Fruit fly (Drosophila melanogaster) whole organism, embryonic: ENCODE results near the gene CG17364.
A peak's percentile ranks its signal among the peaks of the same experiment; 100 is the strongest.

Source experiments
- ATbp ChIP-seq: fragments of 200-800 bp; sonication (Bioruptor generic); optimal IDR thresholded peaks from 2 replicates; lab custom pipeline; 2017; ENCODE audit warnings: missing biosample characterization, mild to moderate bottlenecking, missing genetic modification characterization, missing genetic modification reagents
- CG10654 ChIP-seq: fragments of 200-800 bp; sonication (Bioruptor generic); optimal IDR thresholded peaks from 2 replicates; lab custom pipeline; 2016; ENCODE audit warnings: missing biosample characterization, missing genetic modification characterization
- CG10959 ChIP-seq: fragments of 200-800 bp; sonication (Bioruptor generic); IDR thresholded peaks from 2 replicates; pipeline ENCODE4 v1.3.6; 2022; ENCODE audit warnings: missing biosample characterization, missing genetic modification characterization
- CG11456 ChIP-seq: fragments of 200-800 bp; sonication (Bioruptor generic); IDR thresholded peaks from 3 replicates; pipeline ENCODE4 v1.3.6; 2022; ENCODE audit warnings: missing biosample characterization, missing genetic modification characterization
- CG12155 ChIP-seq: fragments of 200-800 bp; sonication (Bioruptor generic); optimal IDR thresholded peaks from 3 replicates; lab custom pipeline; 2016; ENCODE audit warnings: missing biosample characterization, missing genetic modification characterization
- CG13424 ChIP-seq: fragments of 200-800 bp; sonication (Bioruptor generic); optimal IDR thresholded peaks from 2 replicates; lab custom pipeline; 2019; ENCODE audit warnings: missing biosample characterization, mild to moderate bottlenecking, missing genetic modification characterization, moderate library complexity
- CG14014 ChIP-seq: fragments of 200-800 bp; sonication (Bioruptor generic); IDR thresholded peaks from 2 replicates; pipeline ENCODE4 v1.3.6; 2022; ENCODE audit warnings: missing biosample characterization, missing genetic modification characterization
- CG1603 ChIP-seq: fragments of 200-800 bp; sonication (Bioruptor generic); optimal IDR thresholded peaks from 2 replicates; lab custom pipeline; 2019; ENCODE audit warnings: missing biosample characterization, mild to moderate bottlenecking, missing genetic modification characterization, moderate library complexity
- CG16813 ChIP-seq: fragments of 200-800 bp; sonication (Bioruptor generic); IDR thresholded peaks from 3 replicates; pipeline ENCODE4 v1.3.6; 2022; ENCODE audit warnings: missing biosample characterization, missing genetic modification characterization; ENCODE audit not compliant: partially characterized antibody
- CG17385 ChIP-seq: fragments of 200-800 bp; sonication (Bioruptor generic); optimal IDR thresholded peaks from 3 replicates; lab custom pipeline; 2018; ENCODE audit warnings: missing biosample characterization, mild to moderate bottlenecking, missing genetic modification characterization
- CG17612 ChIP-seq: fragments of 200-800 bp; sonication (Bioruptor generic); IDR thresholded peaks from 2 replicates; pipeline ENCODE4 v1.3.6; 2022; ENCODE audit warnings: missing biosample characterization, missing genetic modification characterization
- CG17802 ChIP-seq: fragments of 200-800 bp; sonication (Bioruptor generic); optimal IDR thresholded peaks from 2 replicates; lab custom pipeline; 2018; ENCODE audit warnings: missing biosample characterization, mild to moderate bottlenecking, missing genetic modification characterization, moderate library complexity
- CG18619 ChIP-seq: fragments of 200-800 bp; sonication (Bioruptor generic); optimal IDR thresholded peaks from 3 replicates; lab custom pipeline; 2017; ENCODE audit warnings: missing biosample characterization, mild to moderate bottlenecking, missing genetic modification characterization
- CG18764 ChIP-seq: fragments of 200-800 bp; sonication (Bioruptor generic); optimal IDR thresholded peaks from 3 replicates; lab custom pipeline; 2016; ENCODE audit warnings: missing biosample characterization, missing genetic modification characterization
- CG2712 ChIP-seq: fragments of 200-800 bp; optimal IDR thresholded peaks from 3 replicates; lab custom pipeline; 2019; ENCODE audit warnings: missing biosample characterization, mild to moderate bottlenecking, missing genetic modification characterization, moderate library complexity
- CG31365 ChIP-seq: fragments of 200-800 bp; sonication (Bioruptor generic); optimal IDR thresholded peaks from 2 replicates; lab custom pipeline; 2018; ENCODE audit warnings: missing biosample characterization, mild to moderate bottlenecking, missing genetic modification characterization
- CG32767 ChIP-seq: fragments of 200-800 bp; sonication (Bioruptor generic); IDR thresholded peaks from 2 replicates; pipeline ENCODE4 v1.3.6; 2022; ENCODE audit warnings: missing biosample characterization, missing genetic modification characterization
- CG34422 ChIP-seq: fragments of 200-800 bp; sonication (Bioruptor generic); IDR thresholded peaks from 3 replicates; pipeline ENCODE4 v1.3.6; 2022; ENCODE audit warnings: missing biosample characterization, missing genetic modification characterization
- CG3838 ChIP-seq: fragments of 200-800 bp; sonication (Bioruptor generic); optimal IDR thresholded peaks from 3 replicates; lab custom pipeline; 2016; ENCODE audit warnings: missing biosample characterization, missing genetic modification characterization
- CG4328 ChIP-seq: fragments of 200-800 bp; sonication (Bioruptor generic); optimal IDR thresholded peaks from 3 replicates; lab custom pipeline; 2017; ENCODE audit warnings: missing biosample characterization, missing genetic modification reagents, missing genetic modification characterization
- CG4707 ChIP-seq: fragments of 200-800 bp; sonication (Bioruptor generic); optimal IDR thresholded peaks from 2 replicates; lab custom pipeline; 2018; ENCODE audit warnings: missing biosample characterization, mild to moderate bottlenecking, missing genetic modification characterization, moderate library complexity
- CG7271 ChIP-seq: fragments of 200-800 bp; sonication (Bioruptor generic); optimal IDR thresholded peaks from 2 replicates; lab custom pipeline; 2018; ENCODE audit warnings: missing biosample characterization, mild to moderate bottlenecking, missing genetic modification characterization, moderate library complexity
- CG8290 ChIP-seq, 3 experiments: fragments of 200-800 bp; sonication (Bioruptor generic); optimal IDR thresholded peaks; 2 replicates each; lab custom pipeline; 2016 to 2019; ENCODE audit warnings: missing biosample characterization in 3 of 3, missing genetic modification characterization in 3 of 3, mild to moderate bottlenecking in 2 of 3, moderate library complexity in 1 of 3
- CG8359 ChIP-seq: fragments of 200-800 bp; sonication (Bioruptor generic); optimal IDR thresholded peaks from 2 replicates; lab custom pipeline; 2017; ENCODE audit warnings: missing biosample characterization, mild to moderate bottlenecking, missing genetic modification characterization, borderline replicate concordance
- CTCF ChIP-seq: fragments of 200-800 bp; sonication (Bioruptor generic); optimal IDR thresholded peaks from 2 replicates; lab custom pipeline; 2017; ENCODE audit warnings: missing biosample characterization, mild to moderate bottlenecking, missing genetic modification characterization, moderate library complexity
- Doc2 ChIP-seq: fragments of 200-800 bp; sonication (Bioruptor generic); IDR thresholded peaks from 2 replicates; pipeline ENCODE4 v1.3.6; 2022; ENCODE audit warnings: missing biosample characterization, missing genetic modification characterization
- Lhr ChIP-seq: fragments of 200-800 bp; sonication (Bioruptor generic); optimal IDR thresholded peaks from 3 replicates; lab custom pipeline; 2017; ENCODE audit warnings: mild to moderate bottlenecking, missing biosample characterization, missing genetic modification reagents, missing genetic modification characterization
- Med ChIP-seq: fragments of 200-800 bp; sonication (Bioruptor generic); peaks from one replicate; lab custom pipeline; 2016; ENCODE audit warnings: missing biosample characterization, missing genetic modification characterization, mild to moderate bottlenecking, inconsistent platforms, moderate library complexity
- NC2α ChIP-seq: fragments of 200-800 bp; sonication (Bioruptor generic); optimal IDR thresholded peaks from 2 replicates; lab custom pipeline; 2016; ENCODE audit warnings: missing biosample characterization, missing genetic modification characterization
- NFAT ChIP-seq: fragments of 200-800 bp; sonication (Bioruptor generic); IDR thresholded peaks from 2 replicates; pipeline ENCODE4 v1.3.6; 2022; ENCODE audit warnings: missing biosample characterization, missing genetic modification characterization
- Oli ChIP-seq: fragments of 200-800 bp; sonication (Bioruptor generic); optimal IDR thresholded peaks from 2 replicates; lab custom pipeline; 2018; ENCODE audit warnings: missing biosample characterization, mild to moderate bottlenecking, missing genetic modification characterization, moderate library complexity
- Rx ChIP-seq: fragments of 200-800 bp; sonication (Bioruptor generic); IDR thresholded peaks from 2 replicates; pipeline ENCODE4 v1.3.6; 2022; ENCODE audit warnings: missing biosample characterization, missing genetic modification characterization
- Sry-β ChIP-seq: fragments of 200-800 bp; sonication (Bioruptor generic); optimal IDR thresholded peaks from 2 replicates; lab custom pipeline; 2018; ENCODE audit warnings: missing biosample characterization, mild to moderate bottlenecking, missing genetic modification characterization, moderate library complexity
- Sry-δ ChIP-seq: fragments of 200-800 bp; sonication (Bioruptor generic); optimal IDR thresholded peaks from 2 replicates; lab custom pipeline; 2016; ENCODE audit warnings: missing biosample characterization, missing genetic modification characterization
- ab ChIP-seq: fragments of 200-800 bp; sonication (Bioruptor generic); optimal IDR thresholded peaks from 2 replicates; lab custom pipeline; 2016; ENCODE audit warnings: missing biosample characterization, missing genetic modification characterization
- ato ChIP-seq: fragments of 200-800 bp; sonication (Bioruptor generic); IDR thresholded peaks from 2 replicates; pipeline ENCODE4 v1.3.6; 2022; ENCODE audit warnings: missing biosample characterization, missing genetic modification characterization; ENCODE audit not compliant: partially characterized antibody
- bcd ChIP-seq: fragments of 200-800 bp; sonication (Bioruptor generic); optimal IDR thresholded peaks from 2 replicates; lab custom pipeline; 2017; ENCODE audit warnings: missing biosample characterization, mild to moderate bottlenecking, missing genetic modification characterization
- bigmax ChIP-seq: fragments of 200-800 bp; sonication (Bioruptor generic); optimal IDR thresholded peaks from 2 replicates; lab custom pipeline; 2018; ENCODE audit warnings: missing biosample characterization, mild to moderate bottlenecking, missing genetic modification characterization
- chinmo ChIP-seq: fragments of 200-800 bp; sonication (Bioruptor generic); IDR thresholded peaks from 4 replicates; pipeline ENCODE4 v1.3.6; 2022; ENCODE audit warnings: missing biosample characterization, missing genetic modification characterization; ENCODE audit not compliant: partially characterized antibody
- crp ChIP-seq, 2 experiments: fragments of 200-800 bp; sonication (Bioruptor generic); optimal IDR thresholded peaks; 2 replicates in 1 of 2; 3 replicates in 1 of 2; lab custom pipeline; 2017; ENCODE audit warnings: missing biosample characterization in 2 of 2, missing genetic modification characterization in 2 of 2, mild to moderate bottlenecking in 1 of 2, moderate library complexity in 1 of 2
- danr ChIP-seq: fragments of 200-800 bp; sonication (Bioruptor generic); IDR thresholded peaks from 2 replicates; pipeline ENCODE4 v1.3.6; 2022; ENCODE audit warnings: missing biosample characterization, missing genetic modification characterization
- dmrt11E ChIP-seq: fragments of 200-800 bp; sonication (Bioruptor generic); optimal IDR thresholded peaks from 3 replicates; lab custom pipeline; 2018; ENCODE audit warnings: missing biosample characterization, mild to moderate bottlenecking, missing genetic modification characterization, moderate library complexity
- fru ChIP-seq: fragments of >200 bp; optimal IDR thresholded peaks from 2 replicates; lab custom pipeline; 2017
- lmd ChIP-seq: fragments of 200-800 bp; sonication (Bioruptor generic); IDR thresholded peaks from 2 replicates; pipeline ENCODE4 v1.3.6; 2022; ENCODE audit warnings: missing biosample characterization, missing genetic modification characterization
- luna ChIP-seq: fragments of 200-800 bp; sonication (Bioruptor generic); optimal IDR thresholded peaks from 2 replicates; lab custom pipeline; 2016; ENCODE audit warnings: missing biosample characterization, missing genetic modification characterization
- nerfin-2 ChIP-seq: fragments of 200-800 bp; sonication (Bioruptor generic); IDR thresholded peaks from 2 replicates; pipeline ENCODE4 v1.3.6; 2022; ENCODE audit warnings: missing biosample characterization, missing genetic modification characterization; ENCODE audit not compliant: partially characterized antibody
- otp ChIP-seq: fragments of 200-800 bp; sonication (Bioruptor generic); IDR thresholded peaks from 3 replicates; pipeline ENCODE4, ENCODE4 v1.3.6; 2022; ENCODE audit warnings: missing biosample characterization, missing genetic modification characterization
- pzg ChIP-seq: fragments of 200-800 bp; sonication (Bioruptor generic); optimal IDR thresholded peaks from 3 replicates; lab custom pipeline; 2018; ENCODE audit warnings: missing biosample characterization, mild to moderate bottlenecking, missing genetic modification characterization, moderate library complexity
- sima ChIP-seq: fragments of 200-800 bp; sonication (Bioruptor generic); optimal IDR thresholded peaks from 2 replicates; lab custom pipeline; 2016; ENCODE audit warnings: missing biosample characterization, missing genetic modification characterization
- usp ChIP-seq: fragments of >200 bp; optimal IDR thresholded peaks from 2 replicates; lab custom pipeline; 2017; ENCODE audit warnings: missing biosample characterization, missing genetic modification characterization

The CG17364 gene

dm6 chr3L:14004963-14005458 is 11.8 kb upstream of the CG17364 start (continued):
- TF ChIP-seq ab (GFP tag; lab: Kevin White, UChicago) (peak; percentile 96), NFAT (peak; percentile 90), crp (GFP tag; optimal IDR thresholded peaks at IDR 0.05; lab: Kevin White, UChicago) (peak in 1 of 2 experiments; percentile 63), otp (GFP tag; lab: Robert Waterston, UW) (peak; percentile 96), CG17385 (GFP tag; lab: Kevin White, UChicago) (peak; percentile 91), Oli (tag; lab: Kevin White, UChicago) (peak; percentile 96), luna (peak; percentile 50), CG34422 (GFP tag; lab: Robert Waterston, UW) (peak; percentile 97), CG31365 (tag; lab: Kevin White, UChicago) (peak; percentile 82), chinmo (GFP tag; lab: Robert Waterston, UW) (peak; percentile 100), usp (no peak), CG32767 (GFP tag; lab: Robert Waterston, UW) (peak; percentile 93), Lhr (GFP tag; lab: Kevin White, UChicago) (no peak), bigmax (peak; percentile 33), CG3838 (peak; percentile 82), CG13424 (peak; percentile 97), danr (GFP tag; lab: Robert Waterston, UW) (peak; percentile 89), CG4707 (GFP tag; lab: Kevin White, UChicago) (peak; percentile 84), CG12155 (peak; percentile 91), sima (GFP tag; lab: Kevin White, UChicago) (peak; percentile 69), CTCF (GFP tag; lab: Kevin White, UChicago) (peak; percentile 58), CG11456 (GFP tag; lab: Robert Waterston, UW) (peak; percentile 88), CG2712 (tag; lab: Kevin White, UChicago) (peak; percentile 79), CG8359 (GFP tag; lab: Kevin White, UChicago) (peak; percentile 82), nerfin-2 (GFP tag; lab: Robert Waterston, UW) (no peak; the same call in 1 of the 2 replicates), CG10959 (GFP tag; lab: Robert Waterston, UW) (peak; percentile 85), CG1603 (tag; lab: Kevin White, UChicago) (peak; percentile 96), Med (GFP tag; lab: Kevin White, UChicago) (peak; percentile 99), Sry-β (peak; percentile 21), CG16813 (GFP tag; lab: Robert Waterston, UW) (no peak), lmd (peak; percentile 89), Sry-δ (peak; percentile 73), dmrt11E (peak; percentile 67), pzg (peak; percentile 7), CG18619 (GFP tag; lab: Kevin White, UChicago) (peak; percentile 94), CG17612 (GFP tag; lab: Robert Waterston, UW) (peak; percentile 85), CG14014 (GFP tag; lab: Robert Waterston, UW) (peak; percentile 96), ato (GFP tag; lab: Robert Waterston, UW) (no peak), CG8290 (GFP tag; optimal IDR thresholded peaks at IDR 0.05; lab: Kevin White, UChicago) (peak; percentile 78), CG8290 (tag; optimal IDR thresholded peaks at IDR 0.05; lab: Kevin White, UChicago) (peak; percentile 39 to 98), CG7271 (tag; lab: Kevin White, UChicago) (peak; percentile 21), CG10654 (peak; percentile 94), NC2α (GFP tag; lab: Kevin White, UChicago) (peak; percentile 88), CG17802 (tag; lab: Kevin White, UChicago) (peak; percentile 81), ATbp (GFP tag; lab: Kevin White, UChicago) (peak; percentile 95), CG18764 (GFP tag; lab: Kevin White, UChicago) (peak; percentile 91), Doc2 (GFP tag; lab: Robert Waterston, UW) (peak; percentile 87), fru (lab: Kevin White, UChicago) (no peak), bcd (GFP tag; lab: Kevin White, UChicago) (peak; percentile 95), CG4328 (GFP tag; lab: Kevin White, UChicago) (peak; percentile 92), Rx (peak; percentile 95)
